Worm (Caenorhabditis elegans) whole organism, early embryonic: ENCODE data around the gene F18H3.4.

Experiments used
- B0310.2 ChIP-seq: sonication (generic microtip); optimal IDR thresholded peaks from 2 replicates; lab custom pipeline; 2016; ENCODE audit warnings: mild to moderate bottlenecking, missing genetic modification characterization, missing compliant biosample characterization
- F13C5.2 ChIP-seq: sonication (generic microtip); optimal IDR thresholded peaks from 2 replicates; lab custom pipeline; 2017; ENCODE audit warnings: mild to moderate bottlenecking, missing genetic modification characterization, inconsistent platforms, missing compliant biosample characterization
- aly-1 ChIP-seq: sonication (generic microtip); optimal IDR thresholded peaks from 2 replicates; lab custom pipeline; 2016; ENCODE audit warnings: missing genetic modification characterization, missing compliant biosample characterization
- ama-1 ChIP-seq: fragments of 150-350 bp; optimal IDR thresholded peaks from 2 replicates; lab custom pipeline; 2014
- ceh-13 ChIP-seq: fragments of 200-800 bp; sonication (Bioruptor generic); optimal IDR thresholded peaks from 2 replicates; lab custom pipeline; 2018; ENCODE audit warnings: mild to moderate bottlenecking, missing genetic modification characterization, missing compliant biosample characterization
- ceh-36 ChIP-seq: sonication (generic microtip); optimal IDR thresholded peaks from 2 replicates; lab custom pipeline; 2016; ENCODE audit warnings: missing genetic modification characterization, inconsistent platforms, missing compliant biosample characterization
- ets-7 ChIP-seq: sonication (generic microtip); optimal IDR thresholded peaks from 2 replicates; lab custom pipeline; 2016; ENCODE audit warnings: missing genotype, missing genetic modification characterization, missing compliant biosample characterization
- flt-1 ChIP-seq: fragments of 200-800 bp; sonication (Bioruptor generic); IDR thresholded peaks from 2 replicates; pipeline ENCODE4 v1.3.6; 2022; ENCODE audit warnings: missing genetic modification characterization, missing compliant biosample characterization
- hmbx-1 ChIP-seq: sonication (generic microtip); optimal IDR thresholded peaks from 2 replicates; lab custom pipeline; 2016; ENCODE audit warnings: mild to moderate bottlenecking, missing genetic modification characterization, missing compliant biosample characterization
- hmg-4 ChIP-seq: fragments of 200-800 bp; sonication (Bioruptor generic); optimal IDR thresholded peaks from 2 replicates; lab custom pipeline; 2018; ENCODE audit warnings: mild to moderate bottlenecking, missing genetic modification characterization, missing compliant biosample characterization
- hnd-1 ChIP-seq: sonication (generic microtip); optimal IDR thresholded peaks from 2 replicates; lab custom pipeline; 2016; ENCODE audit warnings: missing genetic modification characterization, missing compliant biosample characterization
- scrt-1 ChIP-seq: fragments of 200-800 bp; sonication (Bioruptor generic); IDR thresholded peaks from 2 replicates; pipeline ENCODE4 v1.3.6; 2022; ENCODE audit warnings: missing genetic modification characterization, missing compliant biosample characterization
- tbx-37 ChIP-seq: fragments of 200-800 bp; sonication (Bioruptor generic); conservative IDR thresholded peaks from 2 replicates; pipeline ENCODE4 v1.3.6; 2022; ENCODE audit warnings: missing genetic modification reagents, missing genetic modification characterization, missing compliant biosample characterization
- tra-4 ChIP-seq: sonication (generic microtip); optimal IDR thresholded peaks from 2 replicates; lab custom pipeline; 2017; ENCODE audit warnings: missing genetic modification characterization, missing compliant biosample characterization

- TF ChIP-seq ama-1 (no peak), F13C5.2 (tag; lab: Kevin White, UChicago) (no peak), tra-4 (tag; lab: Kevin White, UChicago) (no peak), ceh-36 (tag; lab: Kevin White, UChicago) (no peak), ets-7 (tag; lab: Kevin White, UChicago) (no peak), scrt-1 (GFP tag; lab: Robert Waterston, UW) (no peak), flt-1 (no peak), aly-1 (tag; lab: Kevin White, UChicago) (no peak), hmg-4 (GFP tag; lab: Kevin White, UChicago) (no peak), ceh-13 (GFP tag; lab: Kevin White, UChicago) (no peak), hmbx-1 (tag; lab: Kevin White, UChicago) (no peak), B0310.2 (tag; lab: Kevin White, UChicago) (no peak), tbx-37 (GFP tag; lab: Robert Waterston, UW) (no peak), hnd-1 (tag; lab: Kevin White, UChicago) (no peak)
Measured at ce11 chrX:13558667-13559066, 29.8 kb downstream of the F18H3.4 start.
